Worm (Caenorhabditis elegans) whole organism, L1 larva: ENCODE measurements around the gene T23G4.127.

Experiments used
- fkh-4 ChIP-seq: sonication (generic microtip); optimal IDR thresholded peaks from 2 replicates; lab custom pipeline; 2016; ENCODE audit warnings: missing compliant biosample characterization, missing genetic modification characterization, borderline replicate concordance
- lin-13 ChIP-seq: fragments of 150-350 bp; optimal IDR thresholded peaks from 2 replicates; lab custom pipeline; 2014; ENCODE audit warnings: missing biosample characterization, missing genetic modification reagents, missing genetic modification characterization
- lin-35 ChIP-seq, 2 experiments: fragments of 150-350 bp; optimal IDR thresholded peaks; 2 replicates each; lab custom pipeline; 2014; ENCODE audit warnings: missing biosample characterization in 2 of 2, missing genetic modification characterization in 2 of 2, missing genetic modification reagents in 2 of 2
- mab-9 ChIP-seq: fragments of 200-800 bp; sonication (Bioruptor generic); IDR thresholded peaks from 2 replicates; pipeline ENCODE4 v1.3.6; 2022; ENCODE audit warnings: missing genetic modification reagents, missing genetic modification characterization, missing compliant biosample characterization

DNA sequence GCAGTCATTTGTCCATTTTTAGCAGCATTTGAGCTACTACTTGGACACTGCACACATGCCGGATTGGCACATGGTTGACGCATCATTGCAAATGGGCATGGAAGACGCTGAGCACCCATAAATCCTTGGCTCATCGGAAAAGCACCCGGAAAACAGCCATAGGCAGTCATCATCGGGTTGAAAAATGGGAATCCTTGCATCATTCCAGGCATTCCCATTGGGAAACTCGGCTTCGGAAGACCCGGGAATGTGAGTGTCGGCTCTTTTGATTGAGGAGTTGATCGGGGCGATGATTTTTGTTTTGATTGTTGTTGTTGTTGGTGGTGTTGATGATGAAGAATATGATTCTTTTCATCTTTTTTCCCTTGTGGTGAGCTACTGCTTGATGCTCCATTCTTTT is 4.2 kb upstream of the T23G4.127 start:
- TF ChIP-seq mab-9 (GFP tag; lab: Robert Waterston, UW) (peak; percentile 53; the same call in 1 of the 2 replicates), lin-35 (GFP tag; optimal IDR thresholded peaks at IDR 0.05; lab: Kevin White, UChicago) (no peak), fkh-4 (tag; lab: Kevin White, UChicago) (no peak), lin-13 (GFP tag; lab: Kevin White, UChicago) (no peak)
